Fruit fly (Drosophila melanogaster): ENCODE data around the gene CG31142.

CG31142 gene

DNA sequence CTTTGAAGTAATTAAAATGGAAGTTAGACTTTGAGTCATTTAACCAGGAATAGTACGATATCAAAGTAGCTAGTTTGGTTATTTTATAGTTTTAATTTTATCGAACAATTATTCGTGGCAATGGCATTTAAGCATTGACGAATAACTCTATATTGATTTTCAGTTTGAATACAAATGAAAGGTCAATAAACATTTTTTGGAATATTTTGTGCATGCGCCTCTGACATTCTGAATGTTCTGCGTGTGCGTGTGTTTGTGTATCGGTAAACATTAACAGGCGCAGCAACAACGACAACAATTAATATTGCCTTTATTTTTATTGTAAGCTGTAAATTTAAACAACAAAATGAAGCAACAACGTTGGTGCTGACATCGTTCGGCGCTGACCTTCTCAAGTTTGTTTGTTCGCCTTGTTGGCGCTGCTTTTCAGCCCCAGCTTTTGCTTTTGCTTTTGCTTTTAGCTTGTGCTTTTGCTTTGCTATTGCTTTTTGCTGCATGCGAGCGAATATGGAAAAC is 19.6 kb upstream of the CG31142 start (continued):
- TF ChIP-seq CG6854 (GFP tag; optimal IDR thresholded peaks at IDR 0.05), result peak; percentile 26
- peak; percentile 40 for TF ChIP-seq CG32006 (GFP tag; optimal IDR thresholded peaks at IDR 0.05)
- peak; percentile 69 for TF ChIP-seq CG1621 (tag; optimal IDR thresholded peaks at IDR 0.05)
- peak in 1 of 2 experiments; percentile 88 for TF ChIP-seq ss (GFP tag; optimal IDR thresholded peaks at IDR 0.05)
- peak; percentile 19 for TF ChIP-seq CG16779 (tag; optimal IDR thresholded peaks at IDR 0.05)
- peak; percentile 19 for TF ChIP-seq Blimp-1 (GFP tag; optimal IDR thresholded peaks at IDR 0.05)
- TF ChIP-seq CG8319 (GFP tag; optimal IDR thresholded peaks at IDR 0.05), result peak; percentile 60
- TF ChIP-seq CG11762 (GFP tag; optimal IDR thresholded peaks at IDR 0.05; ENCODE audit: insufficient read depth), result peak; percentile 32

DNA sequence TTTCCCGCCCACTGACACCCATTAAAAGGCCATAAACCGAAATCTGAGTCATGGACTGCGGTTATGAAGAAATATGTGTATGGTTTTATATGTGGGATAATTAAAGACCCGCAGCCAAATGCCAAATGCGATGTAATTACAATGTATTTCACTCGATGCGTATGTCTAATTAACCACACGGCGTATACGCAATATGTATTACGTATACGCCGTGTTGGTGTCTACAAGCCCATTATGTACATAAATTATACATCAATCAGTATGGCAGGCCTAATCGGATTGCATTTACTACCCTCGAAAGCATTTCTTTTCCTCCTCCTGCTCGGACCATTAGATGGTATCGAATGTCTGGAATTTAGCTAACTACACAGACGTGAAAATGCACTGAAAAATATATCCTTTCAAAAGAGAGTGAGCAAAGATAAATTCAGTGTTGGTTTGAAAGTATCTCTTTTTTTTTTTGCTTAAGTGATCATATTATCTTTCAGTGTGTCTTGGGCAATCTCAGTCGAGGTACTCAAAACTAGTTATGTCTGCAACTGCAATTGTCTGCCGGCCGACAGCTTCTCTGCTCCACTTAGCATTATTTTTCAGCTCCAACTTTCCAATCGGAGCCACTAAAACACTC is 18.7 kb upstream of the CG31142 start:
- TF ChIP-seq CG11762 (GFP tag; optimal IDR thresholded peaks at IDR 0.05; ENCODE audit: insufficient read depth) (no peak), net (GFP tag; optimal IDR thresholded peaks at IDR 0.05) (no peak), CG8119 (GFP tag; IDR thresholded peaks at IDR 0.05) (peak; percentile 59; the same call in 1 of the 3 replicates), salr (GFP tag; optimal IDR thresholded peaks at IDR 0.05) (no peak), OdsH (GFP tag; optimal IDR thresholded peaks at IDR 0.05) (peak; percentile 13), CG10669 (GFP tag; optimal IDR thresholded peaks at IDR 0.05) (no peak), dac (GFP tag; optimal IDR thresholded peaks at IDR 0.05) (peak; percentile 2), lz (GFP tag; optimal IDR thresholded peaks at IDR 0.05) (no peak), CG6163 (GFP tag; IDR thresholded peaks at IDR 0.05) (no peak), spab (GFP tag; optimal IDR thresholded peaks at IDR 0.05) (no peak), CG32006 (GFP tag; optimal IDR thresholded peaks at IDR 0.05) (peak; percentile 68), Met (GFP tag; optimal IDR thresholded peaks at IDR 0.05) (no peak), CG4318 (GFP tag; optimal IDR thresholded peaks at IDR 0.05) (peak; percentile 14), CG9139 (GFP tag; optimal IDR thresholded peaks at IDR 0.05) (no peak), Sox14 (GFP tag; optimal IDR thresholded peaks at IDR 0.05) (no peak), CG16779 (tag; optimal IDR thresholded peaks at IDR 0.05) (no peak), CG3919 (GFP tag; optimal IDR thresholded peaks at IDR 0.05) (peak; percentile 2), cyc (GFP tag; optimal IDR thresholded peaks at IDR 0.05) (no peak), Eip78C (GFP tag) (peak; percentile 42), CG6792 (GFP tag; optimal IDR thresholded peaks at IDR 0.05) (no peak), CG11902 (GFP tag; optimal IDR thresholded peaks at IDR 0.05) (no peak), CG34406 (GFP tag; optimal IDR thresholded peaks at IDR 0.05) (no peak), eg (GFP tag; IDR thresholded peaks at IDR 0.05) (peak; percentile 40; the same call in 1 of the 3 replicates), fkh (GFP tag; optimal IDR thresholded peaks at IDR 0.05) (no peak), CG15336 (GFP tag; IDR thresholded peaks at IDR 0.05) (peak; percentile 75), fd59A (GFP tag; optimal IDR thresholded peaks at IDR 0.05) (no peak), Smox (GFP tag; optimal IDR thresholded peaks at IDR 0.05) (no peak), CG6276 (GFP tag; optimal IDR thresholded peaks at IDR 0.05) (peak; percentile 35), svp (GFP tag) (no peak), Hr4 (GFP tag; optimal IDR thresholded peaks at IDR 0.05) (peak; percentile 70), pdm3 (GFP tag; optimal IDR thresholded peaks at IDR 0.05) (no peak), acj6 (GFP tag; optimal IDR thresholded peaks at IDR 0.05) (no peak), CG7368 (GFP tag; optimal IDR thresholded peaks at IDR 0.05) (no peak), CG8632 (GFP tag; optimal IDR thresholded peaks at IDR 0.05) (no peak), Eip93F (GFP tag; optimal IDR thresholded peaks at IDR 0.05) (no peak)

Data from whole organism, prepupa.